Worm (Caenorhabditis elegans) whole organism, L1 larva: ENCODE results near the gene ZC266.1.

Source experiments
- C16A3.4 ChIP-seq: fragments of 150-350 bp; optimal IDR thresholded peaks from 2 replicates; lab custom pipeline; 2014; ENCODE audit warnings: missing biosample characterization, missing genetic modification characterization
- Y116A8C.19 ChIP-seq: sonication (generic microtip); optimal IDR thresholded peaks from 2 replicates; lab custom pipeline; 2016; ENCODE audit warnings: missing compliant biosample characterization, missing genetic modification characterization, borderline replicate concordance
- blmp-1 ChIP-seq: fragments of 150-350 bp; optimal IDR thresholded peaks from 2 replicates; lab custom pipeline; 2014; ENCODE audit warnings: missing biosample characterization, missing genetic modification characterization
- ceh-63 ChIP-seq: fragments of 200-800 bp; sonication (Bioruptor generic); optimal IDR thresholded peaks from 2 replicates; lab custom pipeline; 2018; ENCODE audit warnings: mild to moderate bottlenecking, missing genetic modification characterization, missing compliant biosample characterization
- ceh-8 ChIP-seq: fragments of 200-800 bp; sonication (Bioruptor generic); optimal IDR thresholded peaks from 2 replicates; lab custom pipeline; 2018; ENCODE audit warnings: mild to moderate bottlenecking, missing genetic modification characterization, moderate library complexity, missing compliant biosample characterization
- ceh-82 ChIP-seq, 3 experiments: fragments of 150-350 bp in 1 of 3; sonication (generic microtip) in 2 of 3; optimal IDR thresholded peaks; 2 replicates each; lab custom pipeline; 2014 to 2017; ENCODE audit warnings: missing biosample characterization in 3 of 3, missing genetic modification characterization in 3 of 3
- dpl-1 ChIP-seq, 3 experiments: fragments of 150-350 bp in 2 of 3; sonication (generic microtip) in 1 of 3; optimal IDR thresholded peaks; 2 replicates each; lab custom pipeline; 2014 to 2017; ENCODE audit warnings: missing biosample characterization in 3 of 3, missing genetic modification characterization in 3 of 3, missing genetic modification reagents in 3 of 3
- dsc-1 ChIP-seq: sonication (generic microtip); optimal IDR thresholded peaks from 2 replicates; lab custom pipeline; 2016; ENCODE audit warnings: mild to moderate bottlenecking, missing genetic modification characterization, missing compliant biosample characterization
- efl-1 ChIP-seq, 4 experiments: fragments of 150-350 bp; optimal IDR thresholded peaks in 3 of 4; peaks in 1 of 4; 1 replicate in 1 of 4; 2 replicates in 3 of 4; lab custom pipeline; 2014; ENCODE audit warnings: missing biosample characterization in 2 of 4, missing genetic modification characterization in 2 of 4, missing genetic modification reagents in 2 of 4
- egl-13 ChIP-seq: sonication (generic microtip); optimal IDR thresholded peaks from 2 replicates; lab custom pipeline; 2016; ENCODE audit warnings: missing genotype, missing genetic modification reagents, missing genetic modification characterization, missing compliant biosample characterization
- elt-2 ChIP-seq: sonication (generic microtip); optimal IDR thresholded peaks from 2 replicates; lab custom pipeline; 2016; ENCODE audit warnings: missing genetic modification characterization, mild to moderate bottlenecking, inconsistent platforms, missing compliant biosample characterization, missing genetic modification reagents
- elt-3 ChIP-seq, 6 experiments: fragments of 150-350 bp in 1 of 6; sonication (generic microtip); optimal IDR thresholded peaks; 2 replicates each; lab custom pipeline; 2017 to 2018; ENCODE audit warnings: missing biosample characterization in 6 of 6, missing genetic modification characterization in 6 of 6, inconsistent platforms in 1 of 6
- fkh-4 ChIP-seq: sonication (generic microtip); optimal IDR thresholded peaks from 2 replicates; lab custom pipeline; 2016; ENCODE audit warnings: missing compliant biosample characterization, missing genetic modification characterization, borderline replicate concordance
- grh-1 ChIP-seq: fragments of 200-800 bp; sonication (Bioruptor generic); IDR thresholded peaks from 2 replicates; pipeline ENCODE4 v1.3.6; 2022; ENCODE audit warnings: missing genetic modification reagents, missing genetic modification characterization, missing compliant biosample characterization
- hlh-17 ChIP-seq: fragments of 200-800 bp; sonication (Bioruptor generic); optimal IDR thresholded peaks from 2 replicates; lab custom pipeline; 2018; ENCODE audit warnings: missing genetic modification characterization, mild to moderate bottlenecking, missing compliant biosample characterization, moderate library complexity, borderline replicate concordance
- hpl-2 ChIP-seq: fragments of 150-350 bp; optimal IDR thresholded peaks from 2 replicates; lab custom pipeline; 2014; ENCODE audit warnings: missing biosample characterization, missing genetic modification reagents, missing genetic modification characterization
- isw-1 ChIP-seq: fragments of 200-800 bp; sonication (Bioruptor generic); IDR thresholded peaks from 2 replicates; pipeline ENCODE4 v1.3.6; 2022; ENCODE audit warnings: missing genetic modification characterization, missing compliant biosample characterization
- lin-13 ChIP-seq: fragments of 150-350 bp; optimal IDR thresholded peaks from 2 replicates; lab custom pipeline; 2014; ENCODE audit warnings: missing biosample characterization, missing genetic modification reagents, missing genetic modification characterization
- lin-14 ChIP-seq: fragments of 200-800 bp; sonication (Bioruptor generic); optimal IDR thresholded peaks from 2 replicates; lab custom pipeline; 2018; ENCODE audit warnings: mild to moderate bottlenecking, missing genetic modification characterization, moderate library complexity, missing compliant biosample characterization
- lin-35 ChIP-seq, 2 experiments: fragments of 150-350 bp; optimal IDR thresholded peaks; 2 replicates each; lab custom pipeline; 2014; ENCODE audit warnings: missing biosample characterization in 2 of 2, missing genetic modification characterization in 2 of 2, missing genetic modification reagents in 2 of 2
- lir-3 ChIP-seq: sonication (generic microtip); optimal IDR thresholded peaks from 2 replicates; lab custom pipeline; 2016; ENCODE audit warnings: mild to moderate bottlenecking, missing genetic modification characterization, moderate library complexity, missing compliant biosample characterization; ENCODE audit not compliant: poor library complexity
- lsy-2 ChIP-seq, 2 experiments: fragments of 150-350 bp; optimal IDR thresholded peaks; 2 replicates each; lab custom pipeline; 2014; ENCODE audit warnings: missing biosample characterization in 2 of 2, missing genetic modification characterization in 2 of 2
- mab-9 ChIP-seq: fragments of 200-800 bp; sonication (Bioruptor generic); IDR thresholded peaks from 2 replicates; pipeline ENCODE4 v1.3.6; 2022; ENCODE audit warnings: missing genetic modification reagents, missing genetic modification characterization, missing compliant biosample characterization
- mdl-1 ChIP-seq, 2 experiments: fragments of 150-350 bp; optimal IDR thresholded peaks; 2 replicates each; lab custom pipeline; 2014 to 2017; ENCODE audit warnings: missing biosample characterization in 2 of 2, missing genetic modification characterization in 2 of 2, inconsistent platforms in 1 of 2
- mep-1 ChIP-seq: fragments of 150-350 bp; optimal IDR thresholded peaks from 2 replicates; lab custom pipeline; 2014; ENCODE audit warnings: missing biosample characterization, missing genetic modification characterization
- nhr-19 ChIP-seq: fragments of 200-800 bp; sonication (Bioruptor generic); conservative IDR thresholded peaks from 2 replicates; pipeline ENCODE4 v1.3.6; 2022; ENCODE audit warnings: missing genetic modification characterization, missing compliant biosample characterization
- nhr-20 ChIP-seq: sonication (generic microtip); optimal IDR thresholded peaks from 2 replicates; lab custom pipeline; 2016; ENCODE audit warnings: mild to moderate bottlenecking, missing genetic modification characterization, missing compliant biosample characterization
- nhr-28 ChIP-seq: fragments of 150-350 bp; optimal IDR thresholded peaks from 2 replicates; lab custom pipeline; 2014; ENCODE audit warnings: missing biosample characterization, missing genetic modification characterization
- nhr-47 ChIP-seq: sonication (generic microtip); optimal IDR thresholded peaks from 2 replicates; lab custom pipeline; 2016; ENCODE audit warnings: mild to moderate bottlenecking, missing genetic modification characterization, moderate library complexity, missing compliant biosample characterization
- nhr-71 ChIP-seq: sonication (generic microtip); optimal IDR thresholded peaks from 2 replicates; lab custom pipeline; 2016; ENCODE audit warnings: mild to moderate bottlenecking, missing genetic modification characterization, moderate library complexity, missing compliant biosample characterization
- nhr-90 ChIP-seq: sonication (generic microtip); optimal IDR thresholded peaks from 2 replicates; lab custom pipeline; 2016; ENCODE audit warnings: mild to moderate bottlenecking, missing genetic modification characterization, missing compliant biosample characterization; ENCODE audit not compliant: poor library complexity
- rnt-1 ChIP-seq: sonication (generic microtip); optimal IDR thresholded peaks from 2 replicates; lab custom pipeline; 2016; ENCODE audit warnings: mild to moderate bottlenecking, missing genetic modification characterization, moderate library complexity, missing compliant biosample characterization
- skn-1 ChIP-seq: fragments of 150-350 bp; optimal IDR thresholded peaks from 2 replicates; lab custom pipeline; 2014; ENCODE audit warnings: missing biosample characterization, missing genetic modification characterization
- snu-23 ChIP-seq: sonication (generic microtip); optimal IDR thresholded peaks from 2 replicates; lab custom pipeline; 2016; ENCODE audit warnings: missing genetic modification characterization, missing compliant biosample characterization
- sptf-1 ChIP-seq: fragments of 150-350 bp; optimal IDR thresholded peaks from 2 replicates; lab custom pipeline; 2014; ENCODE audit warnings: missing biosample characterization, missing genetic modification characterization
- swsn-7 ChIP-seq: sonication (generic microtip); optimal IDR thresholded peaks from 2 replicates; lab custom pipeline; 2016; ENCODE audit warnings: missing genetic modification characterization, missing compliant biosample characterization
- tbx-2 ChIP-seq: sonication (generic microtip); optimal IDR thresholded peaks from 2 replicates; lab custom pipeline; 2016; ENCODE audit warnings: missing genetic modification characterization, missing compliant biosample characterization
- tlp-1 ChIP-seq: fragments of 150-350 bp; optimal IDR thresholded peaks from 2 replicates; lab custom pipeline; 2014; ENCODE audit warnings: missing biosample characterization, missing genetic modification characterization
- unc-130 ChIP-seq: fragments of 150-350 bp; optimal IDR thresholded peaks from 2 replicates; lab custom pipeline; 2017; ENCODE audit warnings: missing biosample characterization, missing genetic modification characterization, inconsistent platforms
- unc-30 ChIP-seq: sonication (generic microtip); optimal IDR thresholded peaks from 2 replicates; lab custom pipeline; 2017; ENCODE audit warnings: missing biosample characterization, missing genetic modification characterization
- unc-62 ChIP-seq: fragments of 150-350 bp; optimal IDR thresholded peaks from 2 replicates; lab custom pipeline; 2014; ENCODE audit warnings: missing biosample characterization, missing genetic modification reagents, missing genetic modification characterization
- unc-86 ChIP-seq: sonication (generic microtip); optimal IDR thresholded peaks from 2 replicates; lab custom pipeline; 2016; ENCODE audit warnings: missing genetic modification characterization, missing compliant biosample characterization
- unc-98 ChIP-seq: fragments of 200-800 bp; sonication (Bioruptor generic); IDR thresholded peaks from 2 replicates; pipeline ENCODE4 v1.3.6; 2022; ENCODE audit warnings: missing genetic modification characterization, missing compliant biosample characterization
- vab-15 ChIP-seq: sonication (generic microtip); optimal IDR thresholded peaks from 2 replicates; lab custom pipeline; 2017; ENCODE audit warnings: missing genotype, mild to moderate bottlenecking, missing genetic modification characterization, missing compliant biosample characterization
- xbp-1 ChIP-seq: sonication (generic microtip); optimal IDR thresholded peaks from 2 replicates; lab custom pipeline; 2016; ENCODE audit warnings: missing genetic modification characterization, missing compliant biosample characterization
- ztf-11 ChIP-seq, 2 experiments: sonication (generic microtip); optimal IDR thresholded peaks; 2 replicates each; lab custom pipeline; 2016 to 2017; ENCODE audit warnings: missing genetic modification characterization in 2 of 2, missing biosample characterization in 1 of 2, missing compliant biosample characterization in 1 of 2

The ZC266.1 gene

ce11 chrV:4731154-4731961 lies 31.3 kb upstream of the ZC266.1 start, which contains the start of gene F39G3.3 (continued):
- TF ChIP-seq elt-3 (tag; optimal IDR thresholded peaks at IDR 0.05; lab: Kevin White, UChicago), result peak in 1 of 6 experiments; percentile 10
- peak; percentile 36 for TF ChIP-seq vab-15
- peak; percentile 58 to 63 for TF ChIP-seq lsy-2 (tag; optimal IDR thresholded peaks at IDR 0.05; lab: Kevin White, UChicago)
- peak; percentile 74 for TF ChIP-seq skn-1
- TF ChIP-seq xbp-1 (tag; lab: Kevin White, UChicago), result peak; percentile 58
- TF ChIP-seq tbx-2 (tag; lab: Kevin White, UChicago), result peak; percentile 48
- TF ChIP-seq efl-1 (optimal IDR thresholded peaks at IDR 0.05; lab: Kevin White, UChicago), result peak; percentile 33 to 55
- peak; percentile 35 to 95 for TF ChIP-seq efl-1 (GFP tag; optimal IDR thresholded peaks at IDR 0.05 in 1 of 2; lab: Kevin White, UChicago)
- TF ChIP-seq sptf-1 (tag; lab: Kevin White, UChicago), result no peak
- TF ChIP-seq nhr-28 (tag; lab: Kevin White, UChicago), result no peak
- TF ChIP-seq C16A3.4 (tag; lab: Kevin White, UChicago), result peak; percentile 52
- TF ChIP-seq nhr-90 (tag; lab: Kevin White, UChicago), result peak; percentile 69
- no peak for TF ChIP-seq tlp-1 (tag; lab: Kevin White, UChicago)
- TF ChIP-seq swsn-7 (tag; lab: Kevin White, UChicago), result peak; percentile 66
- peak; percentile 65 for TF ChIP-seq nhr-47 (tag; lab: Kevin White, UChicago)
- no peak for TF ChIP-seq unc-30
- TF ChIP-seq ceh-82 (tag; optimal IDR thresholded peaks at IDR 0.05; lab: Kevin White, UChicago), result peak; percentile 36 to 55 (median 43)
- TF ChIP-seq dpl-1 (GFP tag; optimal IDR thresholded peaks at IDR 0.05; lab: Kevin White, UChicago), result peak; percentile 19 to 59 (median 46)
- peak; percentile 29 for TF ChIP-seq egl-13 (tag; lab: Kevin White, UChicago)
- peak; percentile 38 for TF ChIP-seq unc-86 (tag; lab: Kevin White, UChicago)
- TF ChIP-seq unc-62 (GFP tag; lab: Kevin White, UChicago), result no peak
- peak; percentile 40 for TF ChIP-seq lin-13 (GFP tag; lab: Kevin White, UChicago)
- TF ChIP-seq mab-9 (GFP tag; lab: Robert Waterston, UW), result no peak
- peak; percentile 68 for TF ChIP-seq mep-1 (tag; lab: Kevin White, UChicago)
- no peak for TF ChIP-seq grh-1
- peak; percentile 6; the same call in 1 of the 2 replicates for TF ChIP-seq isw-1 (GFP tag; lab: Robert Waterston, UW)
- TF ChIP-seq nhr-19, result peak; percentile 54
- TF ChIP-seq lin-35 (GFP tag; optimal IDR thresholded peaks at IDR 0.05; lab: Kevin White, UChicago), result peak; percentile 24 to 49
- TF ChIP-seq hpl-2 (GFP tag; lab: Kevin White, UChicago), result peak; percentile 4
- TF ChIP-seq blmp-1 (tag; lab: Kevin White, UChicago), result peak; percentile 46
- TF ChIP-seq ceh-63 (GFP tag; lab: Kevin White, UChicago), result no peak
- no peak for TF ChIP-seq hlh-17 (GFP tag; lab: Kevin White, UChicago)
- no peak for TF ChIP-seq ceh-8
- peak; percentile 30 for TF ChIP-seq elt-2
- TF ChIP-seq nhr-71 (tag; lab: Kevin White, UChicago), result peak; percentile 75

ce11 chrV:4730075-4730474 lies 30.0 kb upstream of the ZC266.1 start, which contains the start of gene tig-2:
Gene tig-2, minus strand, starts transcription at chrV:4730161.
- TF ChIP-seq fkh-4 (tag; lab: Kevin White, UChicago) (no peak), swsn-7 (tag; lab: Kevin White, UChicago) (peak; percentile 11), lin-35 (GFP tag; optimal IDR thresholded peaks at IDR 0.05; lab: Kevin White, UChicago) (peak; percentile 2 to 18), rnt-1 (peak; percentile 57), mab-9 (GFP tag; lab: Robert Waterston, UW) (no peak), lin-14 (GFP tag; lab: Kevin White, UChicago) (peak; percentile 86), nhr-19 (peak; percentile 38; the same call in 1 of the 2 replicates), lsy-2 (tag; optimal IDR thresholded peaks at IDR 0.05; lab: Kevin White, UChicago) (peak in 1 of 2 experiments; percentile 49), mep-1 (tag; lab: Kevin White, UChicago) (peak; percentile 36), snu-23 (GFP tag; lab: Kevin White, UChicago) (peak; percentile 56), lir-3 (tag; lab: Kevin White, UChicago) (peak; percentile 65), dsc-1 (tag; lab: Kevin White, UChicago) (peak; percentile 33), efl-1 (optimal IDR thresholded peaks at IDR 0.05; lab: Kevin White, UChicago) (no peak), efl-1 (GFP tag; optimal IDR thresholded peaks at IDR 0.05 in 1 of 2; lab: Kevin White, UChicago) (peak in 1 of 2 experiments; percentile 67), nhr-20 (tag; lab: Kevin White, UChicago) (peak; percentile 9), unc-98 (GFP tag; lab: Robert Waterston, UW) (no peak), mdl-1 (tag; optimal IDR thresholded peaks at IDR 0.05; lab: Kevin White, UChicago) (peak in 1 of 2 experiments; percentile 27), nhr-47 (tag; lab: Kevin White, UChicago) (peak; percentile 6), xbp-1 (tag; lab: Kevin White, UChicago) (peak; percentile 27), ztf-11 (tag; optimal IDR thresholded peaks at IDR 0.05; lab: Kevin White, UChicago) (no peak), Y116A8C.19 (tag; lab: Kevin White, UChicago) (no peak), nhr-71 (tag; lab: Kevin White, UChicago) (peak; percentile 61), isw-1 (GFP tag; lab: Robert Waterston, UW) (0 out of 2 replicates have a peak, but pooled peaks have one; percentile 4), unc-130 (peak; percentile 5)
